Fruit fly (Drosophila melanogaster): ENCODE measurements around the gene Irp-1A.

dm6 chr3R:22727456-22727833 lies 3.1 kb upstream of the Irp-1A start:
- TF ChIP-seq CG13287 (GFP tag; IDR thresholded peaks at IDR 0.05; ENCODE audit: partially characterized antibody), result no peak
- no peak for TF ChIP-seq h (optimal IDR thresholded peaks at IDR 0.05)
- TF ChIP-seq CG6654 (GFP tag; optimal IDR thresholded peaks at IDR 0.05), result no peak
